Worm (Caenorhabditis elegans): ENCODE measurements around the gene W05E10.1.

DNA sequence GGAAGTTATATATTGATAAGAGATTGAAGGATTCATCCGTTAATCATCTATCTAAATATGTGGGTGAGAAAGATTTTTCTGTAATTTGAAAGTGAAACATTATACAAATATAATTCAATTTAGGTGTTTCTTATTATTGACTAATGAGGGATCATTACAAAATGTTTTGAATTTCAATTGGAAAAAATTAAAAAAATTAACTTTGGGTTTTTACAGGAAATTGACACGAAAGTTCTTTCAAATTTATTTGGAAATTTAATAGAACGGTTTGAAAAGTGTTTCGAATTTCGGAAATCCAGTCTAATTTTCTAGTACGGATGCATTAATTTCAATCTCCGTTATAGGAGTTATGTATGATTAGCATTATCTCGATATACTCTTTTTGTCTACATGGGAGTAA is 38.4 kb downstream of the W05E10.1 start:
- TF ChIP-seq lir-3 (tag; optimal IDR thresholded peaks at IDR 0.05) = no peak
- no peak for TF ChIP-seq nhr-76 (tag; optimal IDR thresholded peaks at IDR 0.05)
- no peak for TF ChIP-seq pqm-1 (tag; optimal IDR thresholded peaks at IDR 0.05)
- TF ChIP-seq snpc-4 (tag; optimal IDR thresholded peaks at IDR 0.05) = no peak
- TF ChIP-seq ztf-11 (tag; optimal IDR thresholded peaks at IDR 0.05) = no peak
- TF ChIP-seq mdl-1 (tag; optimal IDR thresholded peaks at IDR 0.05) = no peak
- no peak for TF ChIP-seq nhr-237 (tag; optimal IDR thresholded peaks at IDR 0.05)
- TF ChIP-seq pha-4 (GFP tag; IDR thresholded peaks at IDR 0.05) = no peak
- TF ChIP-seq pha-4 (tag; optimal IDR thresholded peaks at IDR 0.05) = no peak
- no peak for TF ChIP-seq egl-27 (tag; optimal IDR thresholded peaks at IDR 0.05)
- TF ChIP-seq F49E8.2 (tag; optimal IDR thresholded peaks at IDR 0.05; ENCODE audit: borderline replicate concordance) = no peak
- no peak for TF ChIP-seq fkh-10 (GFP tag; optimal IDR thresholded peaks at IDR 0.05)
- no peak for TF ChIP-seq lin-1 (GFP tag; IDR thresholded peaks at IDR 0.05)

All from whole organism, L4 larva.